Worm (Caenorhabditis elegans) whole organism, L4/young adult: ENCODE results near the gene ceh-57.

Experiments
- W03F9.2 ChIP-seq: fragments of 150-350 bp; optimal IDR thresholded peaks from 2 replicates; lab custom pipeline; 2014; ENCODE audit warnings: missing biosample characterization, missing genetic modification characterization
- dao-5 ChIP-seq: sonication (generic microtip); optimal IDR thresholded peaks from 2 replicates; lab custom pipeline; 2016; ENCODE audit warnings: missing genotype, missing genetic modification characterization, moderate library complexity, missing compliant biosample characterization
- him-1 ChIP-seq: sonication (generic microtip); optimal IDR thresholded peaks from 2 replicates; lab custom pipeline; 2016; ENCODE audit warnings: missing genotype, missing genetic modification reagents, missing genetic modification characterization, missing compliant biosample characterization

Gene ceh-57

DNA sequence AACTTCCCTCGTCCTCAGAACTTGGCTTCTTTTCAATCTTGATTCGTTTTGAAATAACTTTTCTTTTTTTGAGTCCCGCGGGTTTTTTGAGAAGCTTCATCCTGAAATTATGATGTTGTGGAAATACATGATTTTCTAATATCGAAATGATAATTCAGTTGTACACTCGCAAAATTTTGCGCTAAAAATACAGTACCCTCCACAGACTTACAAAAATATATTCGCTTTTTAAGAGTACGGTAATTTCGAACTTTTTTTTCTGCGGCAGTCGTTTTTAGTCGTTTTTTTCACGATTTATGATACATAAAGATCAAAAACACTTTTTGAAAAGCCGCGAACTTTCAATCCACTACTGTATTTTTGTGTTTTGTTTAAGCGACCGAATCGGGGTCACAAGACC, 22.1 kb downstream of the ceh-57 start, which contains the start of gene pro-2:
pro-2 (minus strand) TSS at position 101 of the 400 bp plus-strand sequence.
- TF ChIP-seq dao-5 (tag; lab: Kevin White, UChicago) (no peak), him-1 (tag; lab: Kevin White, UChicago) (no peak), W03F9.2 (tag; lab: Kevin White, UChicago) (no peak)

DNA sequence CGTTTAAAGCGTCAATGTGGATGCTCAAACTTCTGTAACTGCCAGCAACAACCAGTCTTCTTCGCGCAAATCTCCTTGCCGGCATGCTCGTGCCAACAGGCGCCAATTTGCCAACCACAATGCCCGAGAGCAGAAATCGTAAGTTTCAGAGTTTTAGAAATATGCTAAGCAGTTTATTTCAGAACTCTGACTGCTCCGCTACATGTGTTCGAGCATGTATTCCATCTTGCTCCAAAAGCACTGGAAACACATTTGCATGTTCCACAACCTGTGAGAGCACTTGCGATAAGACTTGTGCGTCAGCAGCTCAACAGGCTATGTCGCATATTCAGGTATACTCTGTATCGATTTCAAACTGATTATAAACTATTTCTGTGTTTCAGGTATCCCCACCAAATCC, 37.3 kb downstream of the ceh-57 start:
- TF ChIP-seq him-1 (tag; lab: Kevin White, UChicago) = no peak
- TF ChIP-seq dao-5 (tag; lab: Kevin White, UChicago) = no peak
- no peak for TF ChIP-seq W03F9.2 (tag; lab: Kevin White, UChicago)

DNA sequence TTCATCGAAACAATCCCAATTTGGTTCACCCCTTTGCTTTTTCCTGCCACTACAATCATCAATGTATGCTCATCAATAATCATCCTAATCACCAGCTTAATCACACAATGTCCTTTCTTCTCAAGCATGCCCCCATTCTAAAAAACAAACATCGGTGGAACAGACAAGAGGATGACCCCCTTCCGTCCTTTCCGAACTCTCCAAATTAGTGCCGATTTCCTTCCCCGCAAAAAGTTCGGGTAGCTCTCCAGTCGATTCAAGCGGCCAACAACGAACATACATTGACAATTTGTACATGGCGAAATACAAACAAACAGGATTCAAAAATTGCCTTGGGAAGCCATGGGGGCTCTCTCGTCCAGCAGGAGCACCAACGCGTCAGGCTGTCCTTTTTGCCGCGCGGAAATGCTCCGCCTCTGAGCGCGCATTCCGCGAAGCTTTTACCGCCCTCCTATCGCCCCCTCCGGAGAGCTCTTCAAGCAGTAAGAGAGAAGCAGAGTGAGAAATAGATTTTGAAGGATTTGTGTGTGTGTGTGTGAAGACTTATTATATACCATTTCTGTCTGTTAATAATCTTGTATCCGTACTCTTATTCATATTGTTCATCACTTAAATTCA, 41.4 kb downstream of the ceh-57 start, which contains the start of gene appg-1:
appg-1 (plus strand) TSS at position 427 of the 618 bp plus-strand sequence.
- TF ChIP-seq W03F9.2 (tag; lab: Kevin White, UChicago) = no peak
- TF ChIP-seq dao-5 (tag; lab: Kevin White, UChicago) = no peak
- TF ChIP-seq him-1 (tag; lab: Kevin White, UChicago) = no peak

DNA sequence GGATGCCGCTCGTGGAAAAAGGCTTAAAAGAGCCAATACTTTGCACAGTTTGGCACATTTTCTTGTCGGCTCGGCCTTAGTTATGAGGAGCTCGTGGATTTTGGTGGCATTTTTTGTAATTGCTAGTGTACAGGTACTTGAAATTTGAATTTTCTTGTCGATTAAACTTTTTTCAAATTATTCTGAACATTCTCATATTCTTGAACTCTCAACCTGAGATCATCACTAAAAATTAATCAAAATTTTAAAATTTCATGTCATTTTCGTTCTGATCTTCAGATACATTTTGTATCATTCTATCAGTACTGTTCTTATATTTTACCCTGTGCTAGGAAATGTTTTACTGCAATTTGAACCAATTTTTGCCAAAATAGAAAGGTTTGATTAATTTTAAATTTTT, 45.7 kb downstream of the ceh-57 start, which contains the start of gene idpp-4:
idpp-4 (plus strand) TSS at position 51 of the 400 bp plus-strand sequence.
- TF ChIP-seq W03F9.2 (tag; lab: Kevin White, UChicago) (no peak), dao-5 (tag; lab: Kevin White, UChicago) (no peak), him-1 (tag; lab: Kevin White, UChicago) (no peak)

ce11 chrII:10317007-10317406, 50.1 kb downstream of the ceh-57 start, which contains the start of gene M02G9.4:
Gene M02G9.4, plus strand, starts transcription at chrII:10317307.
- TF ChIP-seq dao-5 (tag; lab: Kevin White, UChicago) = no peak
- TF ChIP-seq W03F9.2 (tag; lab: Kevin White, UChicago) = no peak
- TF ChIP-seq him-1 (tag; lab: Kevin White, UChicago) = no peak

- TF ChIP-seq W03F9.2 (tag; lab: Kevin White, UChicago) (no peak), him-1 (tag; lab: Kevin White, UChicago) (no peak), dao-5 (tag; lab: Kevin White, UChicago) (no peak)
Measured at ce11 chrII:10316119-10316518, 51.0 kb downstream of the ceh-57 start, which contains the start of gene gcy-5. Gene gcy-5, minus strand, starts transcription at chrII:10316219.

DNA sequence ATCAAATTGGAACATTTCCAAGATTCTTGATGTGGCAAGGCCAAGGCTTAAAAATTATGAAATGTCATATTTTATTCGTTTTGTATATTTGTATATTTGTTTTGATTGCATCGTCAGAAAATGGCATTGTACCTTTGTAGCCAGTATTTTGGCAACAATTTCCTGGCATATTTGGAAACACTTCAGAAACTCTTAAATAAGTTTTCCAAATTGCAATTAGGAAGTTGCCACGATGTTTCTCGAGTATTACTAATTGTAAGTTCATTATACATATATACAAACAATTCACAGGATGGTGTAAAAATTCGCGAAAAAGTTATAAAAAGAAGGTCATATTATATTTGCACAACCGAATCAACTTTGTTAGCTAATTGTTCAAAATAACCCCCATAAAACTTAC, 51.8 kb downstream of the ceh-57 start, which contains the start of gene idpp-8:
idpp-8 (plus strand) TSS at position 301 of the 400 bp plus-strand sequence.
- no peak for TF ChIP-seq W03F9.2 (tag; lab: Kevin White, UChicago)
- no peak for TF ChIP-seq him-1 (tag; lab: Kevin White, UChicago)
- TF ChIP-seq dao-5 (tag; lab: Kevin White, UChicago) = no peak
